Worm (Caenorhabditis elegans): Measurements from ENCODE around the gene ZC250.5.
A peak's percentile ranks its signal among the peaks of the same experiment; 100 is the strongest.

The ZC250.5 gene

DNA sequence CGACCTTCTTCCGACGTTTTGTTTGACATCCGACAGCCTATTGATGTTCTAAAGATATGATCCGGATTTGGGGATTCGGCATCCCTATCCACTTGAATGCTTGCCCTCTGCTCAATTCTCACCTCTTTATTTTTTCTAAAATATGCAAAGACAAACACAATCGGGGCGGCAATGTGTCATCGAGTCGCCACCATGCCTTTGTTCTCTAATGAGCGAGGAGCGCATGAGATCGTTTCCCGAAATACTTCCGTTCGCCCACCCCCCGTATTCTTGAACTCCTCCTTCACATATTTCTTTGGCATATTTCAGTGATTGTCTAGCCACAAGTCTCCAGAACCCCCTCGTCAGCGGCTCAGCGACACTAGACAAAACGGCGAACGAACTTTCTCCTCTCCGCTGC is 6.2 kb upstream of the ZC250.5 start, which contains the start of gene cyn-17:
TSS of gene cyn-17 (plus strand) at position 301 of the 400 bp plus-strand sequence.
- TF ChIP-seq nhr-11 (tag; optimal IDR thresholded peaks at IDR 0.05) (no peak), elt-4 (tag; optimal IDR thresholded peaks at IDR 0.05) (peak; percentile 34)

DNA sequence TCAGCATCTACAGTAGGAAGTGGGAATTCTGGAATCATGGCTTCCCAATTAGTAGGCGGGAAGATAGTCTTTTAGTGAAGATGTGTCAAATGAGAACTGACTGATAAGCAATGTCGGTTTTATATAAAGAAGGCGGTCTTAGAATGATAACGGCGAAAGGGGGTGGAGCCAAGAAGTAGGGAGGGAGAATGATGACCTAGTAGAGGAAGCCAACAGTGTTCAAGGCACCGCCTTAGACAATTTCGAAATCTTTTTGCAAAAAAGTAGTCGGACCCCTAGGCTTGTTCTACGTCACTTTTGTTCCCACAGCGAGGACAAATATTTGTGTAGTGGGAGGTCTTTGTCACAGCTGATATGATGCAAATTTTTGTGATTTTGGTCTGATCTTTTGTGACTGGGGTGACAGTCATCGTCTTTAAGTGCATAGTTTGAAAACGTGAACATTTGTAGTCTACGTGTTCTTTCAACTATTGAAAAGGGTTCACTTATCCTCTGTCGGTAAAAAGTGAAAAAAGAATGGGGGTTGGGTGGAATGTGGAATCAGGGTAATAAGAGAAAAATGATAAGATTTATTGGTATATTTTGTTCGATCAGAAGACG is 7.6 kb downstream of the ZC250.5 start, which contains the start of gene ZC250.4:
TSS of gene ZC250.4 (minus strand) at position 78 of the 600 bp plus-strand sequence.
- TF ChIP-seq elt-2 (tag; optimal IDR thresholded peaks at IDR 0.05), result peak; percentile 31
- no peak for TF ChIP-seq madf-2 (tag; optimal IDR thresholded peaks at IDR 0.05)

DNA sequence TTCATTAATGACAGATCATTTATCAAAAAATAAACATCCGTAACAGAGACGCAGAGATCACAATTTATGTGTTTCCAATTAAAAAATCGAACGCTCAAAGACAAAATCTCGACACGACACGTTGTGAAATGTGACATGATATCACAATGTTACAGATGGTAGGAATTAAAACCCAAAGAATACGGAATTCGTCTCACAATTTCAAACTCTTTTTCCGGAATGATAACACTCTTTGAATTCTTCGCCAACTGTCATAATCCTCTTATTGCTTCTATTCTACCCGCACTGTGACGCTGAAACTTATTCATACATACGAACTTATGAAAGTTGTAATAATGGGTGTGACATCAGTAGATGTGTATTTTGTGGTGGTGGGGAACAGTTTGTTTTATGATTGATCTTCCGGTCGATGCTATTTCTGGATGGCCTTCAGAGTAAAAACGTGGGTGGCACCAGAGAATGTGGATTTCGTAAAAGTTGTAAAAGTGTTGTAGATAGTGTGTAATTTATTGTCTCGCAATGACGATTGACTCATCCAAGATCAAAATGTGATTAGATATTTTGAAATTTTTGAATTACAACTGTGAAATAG is 11.0 kb downstream of the ZC250.5 start:
- TF ChIP-seq ceh-22 (tag; optimal IDR thresholded peaks at IDR 0.05) (no peak), nhr-232 (tag; optimal IDR thresholded peaks at IDR 0.05) (no peak), madf-2 (tag; optimal IDR thresholded peaks at IDR 0.05) (no peak), hlh-30 (tag; optimal IDR thresholded peaks at IDR 0.05; ENCODE audit: insufficient read depth) (no peak), syd-9 (tag; optimal IDR thresholded peaks at IDR 0.05) (no peak), ztf-16 (tag; optimal IDR thresholded peaks at IDR 0.05) (no peak), fax-1 (tag; optimal IDR thresholded peaks at IDR 0.05) (no peak), pha-2 (tag; optimal IDR thresholded peaks at IDR 0.05) (no peak), nfya-1 (tag; optimal IDR thresholded peaks at IDR 0.05) (no peak)

DNA sequence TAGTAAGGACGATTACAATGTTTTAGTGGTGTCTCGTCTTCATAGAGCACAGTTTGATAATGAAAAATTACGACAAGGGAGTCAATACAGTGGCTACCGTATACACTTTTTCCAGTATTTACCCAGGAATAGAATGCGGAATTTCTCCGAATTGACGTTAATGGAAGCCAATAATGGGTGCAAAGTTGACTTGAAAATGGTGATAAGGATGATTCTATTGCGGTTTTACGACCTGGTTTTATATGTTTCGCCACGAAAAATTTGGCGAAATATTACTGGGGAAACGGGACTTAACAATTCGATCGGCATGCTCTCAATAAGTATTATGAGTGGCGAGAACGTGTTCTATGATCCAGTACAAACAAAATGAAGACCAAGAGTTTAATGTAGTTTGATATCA is 14.3 kb downstream of the ZC250.5 start:
- TF ChIP-seq ztf-16 (tag; optimal IDR thresholded peaks at IDR 0.05) (no peak), unc-55 (GFP tag; optimal IDR thresholded peaks at IDR 0.05) (no peak), ceh-6 (GFP tag; optimal IDR thresholded peaks at IDR 0.05) (no peak), elt-4 (tag; optimal IDR thresholded peaks at IDR 0.05) (no peak), dmd-4 (tag; optimal IDR thresholded peaks at IDR 0.05; ENCODE audit: borderline replicate concordance) (no peak)

DNA sequence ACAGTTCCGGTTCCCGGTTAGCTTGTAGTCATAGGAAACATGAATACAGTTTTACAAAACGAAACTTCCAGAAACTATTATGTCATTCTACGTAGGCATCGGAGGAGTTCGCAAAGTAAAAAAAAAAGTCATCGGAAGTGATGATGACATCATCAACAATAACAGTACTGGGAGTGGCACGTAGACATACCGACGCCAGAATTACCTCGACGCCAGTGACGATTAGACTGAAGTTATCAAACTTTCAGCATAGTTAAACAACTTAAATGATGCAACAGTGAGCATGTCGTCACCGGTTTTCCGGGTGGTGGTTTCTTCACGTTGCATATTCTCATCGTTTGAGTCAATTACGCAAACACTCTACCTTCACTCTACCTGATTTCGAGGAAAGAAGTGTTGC is 14.8 kb downstream of the ZC250.5 start:
- TF ChIP-seq dmd-4 (tag; optimal IDR thresholded peaks at IDR 0.05; ENCODE audit: borderline replicate concordance), result no peak

DNA sequence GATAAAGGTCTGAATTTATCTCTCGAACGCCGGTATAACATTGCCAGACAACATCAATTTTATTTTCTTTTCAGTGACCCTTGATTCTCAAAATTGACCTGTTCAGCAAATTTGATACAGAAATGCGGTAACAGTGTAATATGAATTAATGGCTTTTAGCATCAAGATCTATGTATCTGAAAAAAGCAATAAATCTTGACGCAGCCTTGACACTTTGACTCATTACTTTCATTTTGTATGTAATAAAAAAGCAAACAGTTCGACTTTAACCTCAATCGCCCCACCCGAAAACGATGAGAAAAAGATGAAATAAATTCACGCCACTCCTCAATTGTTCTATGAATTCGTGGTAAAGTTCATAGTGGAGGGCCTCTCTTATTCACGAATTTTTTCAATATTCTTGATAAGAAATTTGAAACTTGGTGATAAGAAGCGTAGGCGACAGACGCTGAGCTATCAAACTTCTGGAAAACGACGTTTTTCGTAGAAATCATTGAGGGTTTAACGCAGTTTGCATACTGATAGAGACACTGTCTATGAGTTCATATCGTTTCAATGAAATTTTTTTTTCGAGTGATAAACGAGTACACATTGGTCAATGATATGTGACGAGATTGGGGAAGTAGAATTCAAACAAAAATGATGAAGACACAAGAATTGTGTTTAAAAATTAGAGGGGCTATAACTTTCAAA is 16.0 kb downstream of the ZC250.5 start:
- no peak for TF ChIP-seq fax-1 (tag; optimal IDR thresholded peaks at IDR 0.05)
- TF ChIP-seq elt-2 (tag; optimal IDR thresholded peaks at IDR 0.05), result peak; percentile 26
- TF ChIP-seq ceh-9 (tag; optimal IDR thresholded peaks at IDR 0.05), result no peak
- TF ChIP-seq ceh-31 (tag; optimal IDR thresholded peaks at IDR 0.05), result no peak
- TF ChIP-seq K09A11.1 (tag; optimal IDR thresholded peaks at IDR 0.05; ENCODE audit: insufficient read depth), result no peak
- TF ChIP-seq K02D7.2 (tag; optimal IDR thresholded peaks at IDR 0.05), result no peak

DNA sequence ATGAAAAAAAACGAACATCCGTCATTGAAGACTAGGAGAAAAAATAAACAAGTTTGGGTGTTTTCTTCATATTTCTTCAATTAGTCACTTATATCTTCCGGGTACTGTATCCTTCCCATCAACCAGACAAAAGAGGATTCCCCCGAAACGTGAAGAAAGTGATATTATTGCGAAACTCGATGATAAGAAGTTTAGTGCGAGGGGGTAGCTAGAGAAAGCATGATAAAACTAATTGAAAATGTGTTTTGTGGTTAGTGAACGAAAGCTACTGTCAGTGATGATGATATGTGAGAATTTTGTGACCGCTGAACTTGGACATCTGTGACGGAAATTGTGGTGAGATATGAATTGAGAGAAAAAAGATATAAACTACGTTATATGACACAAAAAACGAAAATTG is 17.4 kb downstream of the ZC250.5 start:
- no peak for TF ChIP-seq pqm-1 (tag; optimal IDR thresholded peaks at IDR 0.05)

DNA sequence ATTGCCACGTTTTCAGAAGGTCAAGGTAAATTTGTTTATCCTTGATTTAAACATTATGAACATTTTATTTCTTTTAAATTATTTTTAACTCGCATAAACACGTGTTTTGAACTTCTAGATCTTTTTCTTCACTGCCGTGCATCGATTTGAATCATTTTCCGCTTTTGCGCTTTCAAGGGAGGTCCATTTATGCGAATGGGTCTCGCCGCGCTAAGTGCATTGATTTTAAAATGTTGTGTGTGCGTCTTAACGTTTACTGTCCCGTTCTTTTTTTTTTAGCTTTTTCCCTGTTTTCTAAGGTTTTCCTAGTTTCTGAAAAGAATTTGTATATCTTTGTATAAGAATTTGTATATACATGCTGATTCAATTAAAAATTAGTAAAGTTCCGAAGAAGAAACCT is 19.9 kb downstream of the ZC250.5 start:
- no peak for TF ChIP-seq ceh-34 (tag; optimal IDR thresholded peaks at IDR 0.05)
- TF ChIP-seq fax-1 (tag; optimal IDR thresholded peaks at IDR 0.05), result no peak
- no peak for TF ChIP-seq rnt-1 (tag; optimal IDR thresholded peaks at IDR 0.05)
- no peak for TF ChIP-seq ceh-6 (GFP tag; optimal IDR thresholded peaks at IDR 0.05)
- TF ChIP-seq sox-4 (tag; optimal IDR thresholded peaks at IDR 0.05), result no peak
- TF ChIP-seq ceh-22 (tag; optimal IDR thresholded peaks at IDR 0.05), result no peak
- no peak for TF ChIP-seq zip-5 (tag; optimal IDR thresholded peaks at IDR 0.05)
- TF ChIP-seq sdc-2 (tag; optimal IDR thresholded peaks at IDR 0.05), result no peak
- TF ChIP-seq fkh-6 (tag; optimal IDR thresholded peaks at IDR 0.05), result no peak
- no peak for TF ChIP-seq che-1 (tag; optimal IDR thresholded peaks at IDR 0.05)
- no peak for TF ChIP-seq ceh-9 (tag; optimal IDR thresholded peaks at IDR 0.05)
- no peak for TF ChIP-seq pag-3 (tag; optimal IDR thresholded peaks at IDR 0.05; ENCODE audit: borderline replicate concordance)
- TF ChIP-seq nfya-1 (tag; optimal IDR thresholded peaks at IDR 0.05), result no peak
- TF ChIP-seq K09A11.1 (tag; optimal IDR thresholded peaks at IDR 0.05; ENCODE audit: insufficient read depth), result no peak
- no peak for TF ChIP-seq hlh-30 (tag; optimal IDR thresholded peaks at IDR 0.05; ENCODE audit: insufficient read depth)
- TF ChIP-seq lin-11 (tag; optimal IDR thresholded peaks at IDR 0.05), result no peak
- no peak for TF ChIP-seq dve-1 (tag; optimal IDR thresholded peaks at IDR 0.05)

Data from whole organism, late embryonic.